Worm (Caenorhabditis elegans) whole organism, L4 larva: ENCODE measurements around the gene srw-85.

Experiments used
- F49E8.2 ChIP-seq: sonication (generic microtip); optimal IDR thresholded peaks from 2 replicates; lab custom pipeline; 2016; ENCODE audit warnings: missing compliant biosample characterization, mild to moderate bottlenecking, missing genetic modification characterization, borderline replicate concordance
- hlh-11 ChIP-seq: fragments of 200-800 bp; sonication (Bioruptor generic); optimal IDR thresholded peaks from 2 replicates; lab custom pipeline; 2018; ENCODE audit warnings: mild to moderate bottlenecking, missing genetic modification characterization, missing compliant biosample characterization
- jun-1 ChIP-seq: fragments of 150-350 bp; optimal IDR thresholded peaks from 2 replicates; lab custom pipeline; 2014; ENCODE audit warnings: missing biosample characterization, missing genetic modification reagents, missing genetic modification characterization
- lin-15B ChIP-seq: fragments of 150-350 bp; sonication (generic microtip); optimal IDR thresholded peaks from 3 replicates; lab custom pipeline; 2014; ENCODE audit warnings: missing biosample characterization, missing genetic modification characterization
- mdl-1 ChIP-seq, 2 experiments: fragments of 150-350 bp in 1 of 2; sonication (generic microtip) in 1 of 2; optimal IDR thresholded peaks; 2 replicates each; lab custom pipeline; 2014 to 2017; ENCODE audit warnings: missing biosample characterization in 2 of 2, missing genetic modification characterization in 2 of 2
- snpc-4 ChIP-seq: fragments of 150-350 bp; optimal IDR thresholded peaks from 2 replicates; lab custom pipeline; 2014; ENCODE audit warnings: missing biosample characterization, missing genetic modification characterization
- zag-1 ChIP-seq: fragments of 150-350 bp; optimal IDR thresholded peaks from 2 replicates; lab custom pipeline; 2014; ENCODE audit warnings: missing biosample characterization, missing genetic modification characterization

DNA sequence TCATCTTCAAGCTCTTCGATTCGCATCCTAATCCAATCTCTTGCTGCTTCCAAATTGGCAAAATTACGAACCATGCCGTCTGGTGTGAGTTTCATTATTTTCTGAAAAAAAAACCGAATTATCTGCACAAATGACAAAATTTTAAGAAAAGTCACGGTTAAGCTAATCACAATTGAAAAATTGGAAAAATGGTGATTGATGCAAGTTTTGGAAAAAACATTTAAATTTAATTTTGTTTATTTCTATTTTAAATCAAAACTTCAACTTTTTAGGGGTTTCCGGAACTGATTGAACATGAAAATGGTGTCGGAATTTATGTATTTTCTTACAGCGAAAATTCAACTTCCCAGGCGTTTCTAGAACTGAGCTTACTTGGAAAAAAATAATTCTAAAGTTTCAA lies 28.1 kb downstream of the srw-85 start, which contains the start of gene C25F9.12:
- TF ChIP-seq mdl-1 (tag; optimal IDR thresholded peaks at IDR 0.05; lab: Kevin White, UChicago) (no peak), snpc-4 (tag; lab: Kevin White, UChicago) (no peak), lin-15B (no peak), zag-1 (tag; lab: Kevin White, UChicago) (no peak), hlh-11 (tag; lab: Kevin White, UChicago) (no peak), F49E8.2 (no peak), jun-1 (tag; lab: Kevin White, UChicago) (no peak)
